Worm (Caenorhabditis elegans) whole organism, L4 larva: Measurements from ENCODE around the gene sdpn-1.

Experiments used
- D1046.2 ChIP-seq: fragments of 200-800 bp; sonication (Bioruptor generic); IDR thresholded peaks from 2 replicates; pipeline ENCODE4 v1.3.6; 2022; ENCODE audit warnings: missing genetic modification characterization, missing compliant biosample characterization
- F37D6.2 ChIP-seq: sonication (generic microtip); optimal IDR thresholded peaks from 2 replicates; lab custom pipeline; 2016; ENCODE audit warnings: mild to moderate bottlenecking, missing genetic modification characterization, missing compliant biosample characterization
- F49E8.2 ChIP-seq: sonication (generic microtip); optimal IDR thresholded peaks from 2 replicates; lab custom pipeline; 2016; ENCODE audit warnings: missing compliant biosample characterization, mild to moderate bottlenecking, missing genetic modification characterization, borderline replicate concordance
- Y48G9A.11 ChIP-seq: fragments of 200-800 bp; sonication (Bioruptor generic); IDR thresholded peaks from 2 replicates; pipeline ENCODE4 v1.3.6; 2022; ENCODE audit warnings: missing genetic modification reagents, missing genetic modification characterization, missing compliant biosample characterization
- Y75B8A.6 ChIP-seq: fragments of 200-800 bp; sonication (Bioruptor generic); IDR thresholded peaks from 2 replicates; pipeline ENCODE4 v1.3.6; 2022; ENCODE audit warnings: missing genetic modification reagents, missing genetic modification characterization, missing compliant biosample characterization
- aha-1 ChIP-seq: fragments of 150-350 bp; peaks from one replicate; lab custom pipeline; 2014; ENCODE audit warnings: missing biosample characterization, missing genetic modification characterization
- daf-12 ChIP-seq: fragments of 150-350 bp; optimal IDR thresholded peaks from 2 replicates; lab custom pipeline; 2014; ENCODE audit warnings: missing biosample characterization, missing genetic modification reagents, missing genetic modification characterization
- daf-16 ChIP-seq, 3 experiments: sonication (generic microtip); optimal IDR thresholded peaks; 2 replicates each; lab custom pipeline; 2016 to 2017; ENCODE audit warnings: missing genetic modification characterization in 3 of 3, missing genetic modification reagents in 3 of 3, mild to moderate bottlenecking in 2 of 3, missing compliant biosample characterization in 2 of 3, missing biosample characterization in 1 of 3, moderate library complexity in 1 of 3
- dmd-6 ChIP-seq: fragments of 200-800 bp; sonication (Bioruptor generic); IDR thresholded peaks from 2 replicates; pipeline ENCODE4 v1.3.6; 2022; ENCODE audit warnings: missing genetic modification reagents, missing genetic modification characterization, missing compliant biosample characterization
- duxl-1 ChIP-seq: sonication (generic microtip); optimal IDR thresholded peaks from 2 replicates; lab custom pipeline; 2016; ENCODE audit warnings: mild to moderate bottlenecking, missing genetic modification characterization, moderate library complexity, missing compliant biosample characterization; ENCODE audit not compliant: poor library complexity
- dve-1 ChIP-seq: sonication (generic microtip); optimal IDR thresholded peaks from 2 replicates; lab custom pipeline; 2017; ENCODE audit warnings: antibody characterized with exemption, mild to moderate bottlenecking, missing genetic modification characterization, missing compliant biosample characterization; ENCODE audit not compliant: insufficient read depth
- egl-43 ChIP-seq: fragments of 200-800 bp; sonication (Bioruptor generic); IDR thresholded peaks from 2 replicates; pipeline ENCODE4 v1.3.6; 2022; ENCODE audit warnings: missing genetic modification reagents, missing genetic modification characterization, missing compliant biosample characterization
- hif-1 ChIP-seq, 2 experiments: sonication (generic microtip); optimal IDR thresholded peaks; 2 replicates each; lab custom pipeline; 2016 to 2017; ENCODE audit warnings: missing compliant biosample characterization in 2 of 2, missing genetic modification characterization in 2 of 2, missing genetic modification reagents in 2 of 2, missing genotype in 2 of 2, mild to moderate bottlenecking in 1 of 2
- hlh-11 ChIP-seq: fragments of 200-800 bp; sonication (Bioruptor generic); optimal IDR thresholded peaks from 2 replicates; lab custom pipeline; 2018; ENCODE audit warnings: mild to moderate bottlenecking, missing genetic modification characterization, missing compliant biosample characterization
- hlh-30 ChIP-seq: sonication (generic microtip); optimal IDR thresholded peaks from 2 replicates; lab custom pipeline; 2017; ENCODE audit warnings: antibody characterized with exemption, mild to moderate bottlenecking, missing genetic modification characterization, missing compliant biosample characterization; ENCODE audit not compliant: insufficient read depth
- hmg-1.1 ChIP-seq: fragments of 200-800 bp; sonication (Bioruptor generic); IDR thresholded peaks from 2 replicates; pipeline ENCODE4 v1.3.6; 2022; ENCODE audit warnings: missing genetic modification reagents, missing genetic modification characterization, missing compliant biosample characterization
- lin-1 ChIP-seq: fragments of 200-800 bp; sonication (Bioruptor generic); IDR thresholded peaks from 2 replicates; pipeline ENCODE4 v1.3.6; 2022; ENCODE audit warnings: missing genetic modification reagents, missing genetic modification characterization, missing compliant biosample characterization
- lin-13 ChIP-seq: fragments of 150-350 bp; optimal IDR thresholded peaks from 2 replicates; lab custom pipeline; 2014; ENCODE audit warnings: missing biosample characterization, missing genetic modification reagents, missing genetic modification characterization
- lin-38 ChIP-seq: fragments of 200-800 bp; sonication (Bioruptor generic); IDR thresholded peaks from 2 replicates; pipeline ENCODE4 v1.3.6; 2022; ENCODE audit warnings: missing genetic modification reagents, missing genetic modification characterization, missing compliant biosample characterization
- lsy-2 ChIP-seq, 2 experiments: fragments of 150-350 bp in 1 of 2; sonication (generic microtip) in 1 of 2; optimal IDR thresholded peaks; 2 replicates each; lab custom pipeline; 2014 to 2017; ENCODE audit warnings: missing biosample characterization in 2 of 2, missing genetic modification characterization in 2 of 2
- madf-5 ChIP-seq, 2 experiments: fragments of 200-800 bp; sonication (Bioruptor generic); IDR thresholded peaks; 2 replicates each; pipeline ENCODE4 v1.3.6; 2022; ENCODE audit warnings: missing compliant biosample characterization in 2 of 2, missing genetic modification characterization in 2 of 2
- mep-1 ChIP-seq: fragments of 150-350 bp; sonication (generic microtip); optimal IDR thresholded peaks from 3 replicates; lab custom pipeline; 2014; ENCODE audit warnings: missing biosample characterization, missing genetic modification characterization
- mes-2 ChIP-seq: sonication (generic microtip); optimal IDR thresholded peaks from 2 replicates; lab custom pipeline; 2016; ENCODE audit warnings: missing genotype, mild to moderate bottlenecking, missing genetic modification characterization, missing compliant biosample characterization; ENCODE audit not compliant: poor library complexity, severe bottlenecking
- mxl-3 ChIP-seq: fragments of 200-800 bp; sonication (Bioruptor generic); optimal IDR thresholded peaks from 2 replicates; lab custom pipeline; 2018; ENCODE audit warnings: mild to moderate bottlenecking, missing genetic modification characterization, missing compliant biosample characterization
- nhr-102 ChIP-seq: sonication (generic microtip); optimal IDR thresholded peaks from 2 replicates; lab custom pipeline; 2016; ENCODE audit warnings: mild to moderate bottlenecking, missing genetic modification characterization, moderate library complexity, missing compliant biosample characterization
- nhr-25 ChIP-seq: sonication (generic microtip); optimal IDR thresholded peaks from 2 replicates; lab custom pipeline; 2017; ENCODE audit warnings: missing genetic modification characterization, mild to moderate bottlenecking, missing compliant biosample characterization, antibody characterized with exemption, moderate library complexity, borderline replicate concordance; ENCODE audit not compliant: insufficient read depth
- nhr-28 ChIP-seq: fragments of 150-350 bp; optimal IDR thresholded peaks from 2 replicates; lab custom pipeline; 2014; ENCODE audit warnings: missing biosample characterization, missing genetic modification characterization
- nhr-42 ChIP-seq: fragments of 200-800 bp; sonication (Bioruptor generic); IDR thresholded peaks from 2 replicates; pipeline ENCODE4 v1.3.6; 2022; ENCODE audit warnings: missing genetic modification characterization, missing compliant biosample characterization
- nhr-48 ChIP-seq: sonication (generic microtip); optimal IDR thresholded peaks from 2 replicates; lab custom pipeline; 2016; ENCODE audit warnings: mild to moderate bottlenecking, missing genetic modification characterization, missing compliant biosample characterization
- nhr-6 ChIP-seq: fragments of 150-350 bp; optimal IDR thresholded peaks from 2 replicates; lab custom pipeline; 2014; ENCODE audit warnings: missing biosample characterization, missing genetic modification characterization
- pha-4 ChIP-seq, 2 experiments: fragments of 150-350 bp in 1 of 2; fragments of 200-800 bp in 1 of 2; sonication (Bioruptor generic) in 1 of 2; IDR thresholded peaks in 1 of 2; optimal IDR thresholded peaks in 1 of 2; 2 replicates each; pipeline versions ENCODE4 v1.3.6 to Lab custom; 2014 to 2022; ENCODE audit warnings: missing genetic modification characterization in 2 of 2, missing genetic modification reagents in 2 of 2, missing biosample characterization in 1 of 2, missing compliant biosample characterization in 1 of 2
- pqm-1 ChIP-seq: sonication (generic microtip); optimal IDR thresholded peaks from 2 replicates; lab custom pipeline; 2017; ENCODE audit warnings: missing biosample characterization, missing genetic modification characterization
- unc-62 ChIP-seq, 3 experiments: fragments of 150-350 bp in 1 of 3; sonication (generic microtip); optimal IDR thresholded peaks in 2 of 3; peaks in 1 of 3; 1 replicate in 1 of 3; 2 replicates in 2 of 3; lab custom pipeline; 2014 to 2017; ENCODE audit warnings: missing biosample characterization in 3 of 3, missing genetic modification characterization in 3 of 3, missing genetic modification reagents in 3 of 3, missing genotype in 1 of 3
- zfp-2 ChIP-seq: sonication (generic microtip); optimal IDR thresholded peaks from 2 replicates; lab custom pipeline; 2016; ENCODE audit warnings: mild to moderate bottlenecking, missing genetic modification characterization, missing compliant biosample characterization

Gene sdpn-1

DNA sequence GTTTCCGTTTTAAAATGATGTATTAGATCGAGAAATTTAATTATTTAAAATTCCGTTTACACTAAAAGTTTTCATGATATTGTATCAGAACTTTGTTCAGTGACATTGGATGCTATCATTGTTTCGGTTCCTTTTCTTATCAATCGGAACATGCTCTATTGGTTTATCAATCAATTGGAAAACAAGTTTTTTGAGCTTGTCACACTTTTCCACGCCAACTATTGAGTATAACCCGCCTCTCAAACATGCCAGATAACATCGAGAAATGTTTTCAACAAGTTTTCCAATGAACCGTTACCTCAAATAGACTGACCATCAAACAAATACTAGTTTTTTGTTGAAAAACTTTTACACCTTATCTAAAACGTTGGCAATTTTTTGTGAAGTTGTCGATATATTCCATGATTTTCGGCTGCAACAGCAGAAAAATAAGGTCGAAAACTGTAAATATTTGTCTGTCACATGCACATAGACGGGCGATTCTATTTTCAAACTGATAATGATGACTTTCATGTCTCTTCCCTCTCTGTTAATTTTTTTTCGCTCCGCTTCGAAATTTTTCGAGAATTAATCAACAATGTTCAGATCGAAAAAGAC is 16.5 kb upstream of the sdpn-1 start, which contains the start of gene unk-1:
TSS of gene unk-1 (plus strand) at position 577 of the 597 bp plus-strand sequence.
- no peak for TF ChIP-seq nhr-48 (tag; lab: Kevin White, UChicago)
- peak; percentile 35 for TF ChIP-seq dmd-6 (GFP tag; lab: Robert Waterston, UW)
- peak in 1 of 2 experiments; percentile 29 for TF ChIP-seq unc-62 (GFP tag; optimal IDR thresholded peaks at IDR 0.05 in 1 of 2; lab: Kevin White, UChicago)
- TF ChIP-seq unc-62 (tag; optimal IDR thresholded peaks at IDR 0.05; lab: Kevin White, UChicago), result no peak
- TF ChIP-seq hlh-11 (tag; lab: Kevin White, UChicago), result peak; percentile 61
- no peak for TF ChIP-seq zfp-2 (tag; lab: Kevin White, UChicago)
- TF ChIP-seq daf-16 (GFP tag; optimal IDR thresholded peaks at IDR 0.05; lab: Kevin White, UChicago), result no peak
- TF ChIP-seq daf-16 (tag; optimal IDR thresholded peaks at IDR 0.05; lab: Kevin White, UChicago), result peak; percentile 96
- TF ChIP-seq pqm-1 (tag; lab: Kevin White, UChicago), result peak; percentile 77
- no peak for TF ChIP-seq madf-5 (GFP tag; IDR thresholded peaks at IDR 0.05; lab: Robert Waterston, UW)
- TF ChIP-seq mes-2, result no peak
- peak; percentile 47 for TF ChIP-seq nhr-28 (tag; lab: Kevin White, UChicago)
- peak; percentile 61 for TF ChIP-seq aha-1
- peak; percentile 49 for TF ChIP-seq dve-1 (tag; lab: Kevin White, UChicago)

DNA sequence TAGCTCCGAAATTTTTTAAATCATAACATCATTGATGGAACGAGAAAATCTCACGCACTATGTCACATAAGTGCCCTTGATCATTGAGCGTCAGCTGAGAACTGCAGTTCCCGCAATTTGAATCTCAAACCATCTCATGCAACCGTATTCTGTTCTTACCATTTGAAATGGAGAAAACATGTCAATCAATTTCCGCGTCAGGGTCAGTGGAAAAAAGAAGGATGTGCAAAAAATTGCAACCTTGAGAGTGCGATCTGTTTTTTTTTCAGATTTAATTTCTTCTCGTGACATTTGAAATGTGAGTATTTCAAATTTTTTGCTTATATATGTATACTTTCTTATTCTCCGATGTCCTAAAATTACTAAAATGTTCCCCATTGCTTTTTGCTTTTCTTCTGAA is 12.6 kb upstream of the sdpn-1 start:
- TF ChIP-seq D1046.2 (GFP tag; lab: Robert Waterston, UW) (no peak), lsy-2 (tag; optimal IDR thresholded peaks at IDR 0.05; lab: Kevin White, UChicago) (peak in 1 of 2 experiments; percentile 22), lin-13 (no peak), mxl-3 (GFP tag; lab: Kevin White, UChicago) (no peak), hlh-11 (tag; lab: Kevin White, UChicago) (no peak), egl-43 (GFP tag; lab: Robert Waterston, UW) (no peak), hmg-1.1 (GFP tag; lab: Robert Waterston, UW) (no peak), daf-12 (tag; lab: Kevin White, UChicago) (no peak), nhr-6 (tag; lab: Kevin White, UChicago) (no peak), Y75B8A.6 (GFP tag; lab: Robert Waterston, UW) (no peak), lin-38 (GFP tag; lab: Robert Waterston, UW) (no peak), Y48G9A.11 (GFP tag; lab: Robert Waterston, UW) (no peak), F37D6.2 (tag; lab: Kevin White, UChicago) (no peak), mep-1 (peak; percentile 33), duxl-1 (no peak), unc-62 (GFP tag; optimal IDR thresholded peaks at IDR 0.05 in 1 of 2; lab: Kevin White, UChicago) (peak in 1 of 2 experiments; percentile 69), unc-62 (tag; optimal IDR thresholded peaks at IDR 0.05; lab: Kevin White, UChicago) (no peak), pha-4 (GFP tag; IDR thresholded peaks at IDR 0.05; lab: Robert Waterston, UW) (no peak), pha-4 (tag; optimal IDR thresholded peaks at IDR 0.05; lab: Kevin White, UChicago) (no peak), nhr-102 (no peak), lin-1 (no peak), nhr-25 (tag; lab: Kevin White, UChicago) (peak; percentile 94), hlh-30 (tag; lab: Kevin White, UChicago) (peak; percentile 54), F49E8.2 (tag; lab: Kevin White, UChicago) (no peak), nhr-28 (tag; lab: Kevin White, UChicago) (no peak), nhr-42 (GFP tag; lab: Robert Waterston, UW) (no peak)
- TF ChIP-seq, all 104 proteins: peak for 5

DNA sequence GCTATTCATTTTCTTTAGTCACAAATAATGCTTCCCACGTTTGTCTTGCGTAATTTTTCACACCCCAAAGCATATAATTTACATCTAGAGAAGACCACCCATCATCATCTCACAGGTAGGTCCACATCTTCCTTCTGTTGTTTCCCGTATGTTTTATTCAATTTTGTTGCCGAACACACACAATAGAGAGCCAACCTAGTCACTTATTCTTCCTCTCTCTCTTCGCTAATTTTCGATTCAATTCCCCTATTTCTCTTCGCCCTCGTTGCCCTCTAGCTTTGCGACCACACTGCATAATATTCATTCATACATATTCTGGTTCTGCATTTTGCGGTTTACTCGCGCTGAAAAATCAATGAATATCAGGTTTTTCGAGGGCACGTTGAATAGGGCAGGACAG is 7.9 kb upstream of the sdpn-1 start:
- TF ChIP-seq lin-1 (no peak), unc-62 (GFP tag; optimal IDR thresholded peaks at IDR 0.05 in 1 of 2; lab: Kevin White, UChicago) (peak in 1 of 2 experiments; percentile 56), unc-62 (tag; optimal IDR thresholded peaks at IDR 0.05; lab: Kevin White, UChicago) (no peak), hif-1 (tag; optimal IDR thresholded peaks at IDR 0.05; lab: Kevin White, UChicago) (no peak), aha-1 (peak; percentile 61)
- TF ChIP-seq, all 104 proteins: peak for 2
